Fruit fly (Drosophila melanogaster) whole organism, embryonic: Measurements from ENCODE around the gene Ifrd1.

Experiments
- Ada2b ChIP-seq: fragments of 200-800 bp; sonication (Bioruptor generic); IDR thresholded peaks from 2 replicates; pipeline ENCODE4 v1.3.6; 2022; ENCODE audit warnings: missing biosample characterization, missing genetic modification characterization
- Bgb ChIP-seq: fragments of 200-800 bp; sonication (Bioruptor generic); IDR thresholded peaks from 2 replicates; pipeline ENCODE4 v1.3.6; 2022; ENCODE audit warnings: missing biosample characterization, missing genetic modification characterization; ENCODE audit not compliant: partially characterized antibody
- CG1024 ChIP-seq: fragments of 200-800 bp; sonication (Bioruptor generic); IDR thresholded peaks from 2 replicates; pipeline ENCODE4 v1.3.6; 2022; ENCODE audit warnings: missing biosample characterization, missing genetic modification characterization
- CG15073 ChIP-seq: fragments of 200-800 bp; sonication (Bioruptor generic); optimal IDR thresholded peaks from 2 replicates; lab custom pipeline; 2016; ENCODE audit warnings: missing biosample characterization, missing genetic modification characterization
- CG17912 ChIP-seq: fragments of 200-800 bp; sonication (Bioruptor generic); optimal IDR thresholded peaks from 2 replicates; lab custom pipeline; 2018; ENCODE audit warnings: missing biosample characterization, mild to moderate bottlenecking, missing genetic modification characterization
- CG18262 ChIP-seq: fragments of 200-800 bp; optimal IDR thresholded peaks from 3 replicates; lab custom pipeline; 2019; ENCODE audit warnings: missing biosample characterization, mild to moderate bottlenecking, missing genetic modification characterization, moderate library complexity
- CG18599 ChIP-seq: fragments of 200-800 bp; sonication (Bioruptor generic); optimal IDR thresholded peaks from 3 replicates; lab custom pipeline; 2017; ENCODE audit warnings: missing biosample characterization, missing genetic modification characterization, mild to moderate bottlenecking, moderate library complexity, missing genetic modification reagents
- CG34422 ChIP-seq: fragments of 200-800 bp; sonication (Bioruptor generic); IDR thresholded peaks from 3 replicates; pipeline ENCODE4 v1.3.6; 2022; ENCODE audit warnings: missing biosample characterization, missing genetic modification characterization
- CG3838 ChIP-seq: fragments of 200-800 bp; sonication (Bioruptor generic); optimal IDR thresholded peaks from 3 replicates; lab custom pipeline; 2016; ENCODE audit warnings: missing biosample characterization, missing genetic modification characterization
- CG5953 ChIP-seq: fragments of 200-800 bp; sonication (Bioruptor generic); IDR thresholded peaks from 2 replicates; pipeline ENCODE4 v1.3.6; 2022; ENCODE audit warnings: missing biosample characterization, missing genetic modification characterization
- CG7786 ChIP-seq: fragments of 200-800 bp; sonication (Bioruptor generic); optimal IDR thresholded peaks from 2 replicates; lab custom pipeline; 2016; ENCODE audit warnings: missing biosample characterization, missing genetic modification characterization
- CG7839 ChIP-seq: fragments of 200-800 bp; sonication (Bioruptor generic); optimal IDR thresholded peaks from 3 replicates; lab custom pipeline; 2018; ENCODE audit warnings: missing biosample characterization, mild to moderate bottlenecking, missing genetic modification characterization, moderate library complexity
- CrebB ChIP-seq: fragments of 200-800 bp; sonication (Bioruptor generic); optimal IDR thresholded peaks from 3 replicates; lab custom pipeline; 2018; ENCODE audit warnings: missing biosample characterization, mild to moderate bottlenecking, missing genetic modification characterization
- Deaf1 ChIP-seq: fragments of 200-800 bp; optimal IDR thresholded peaks from 3 replicates; lab custom pipeline; 2019; ENCODE audit warnings: missing biosample characterization, mild to moderate bottlenecking, missing genetic modification characterization, moderate library complexity
- Dref ChIP-seq: fragments of 200-800 bp; sonication (Bioruptor generic); IDR thresholded peaks from 2 replicates; pipeline ENCODE4 v1.3.6; 2022; ENCODE audit warnings: missing biosample characterization, missing genetic modification characterization
- E2f2 ChIP-seq: fragments of 200-800 bp; sonication (Bioruptor generic); IDR thresholded peaks from 2 replicates; pipeline ENCODE4 v1.3.6; 2022; ENCODE audit warnings: missing biosample characterization, missing genetic modification characterization
- ERR ChIP-seq: fragments of 200-800 bp; sonication (Bioruptor generic); optimal IDR thresholded peaks from 2 replicates; lab custom pipeline; 2016; ENCODE audit warnings: missing biosample characterization, missing genetic modification characterization
- Eip74EF ChIP-seq, 2 experiments: fragments of 200-800 bp in 1 of 2; fragments of >200 bp in 1 of 2; sonication (Bioruptor generic) in 1 of 2; optimal IDR thresholded peaks; 2 replicates each; lab custom pipeline; 2017 to 2019; ENCODE audit warnings: missing biosample characterization in 2 of 2, missing genetic modification characterization in 2 of 2, mild to moderate bottlenecking in 1 of 2, moderate library complexity in 1 of 2
- Fer3 ChIP-seq: fragments of 200-800 bp; sonication (Bioruptor generic); optimal IDR thresholded peaks from 2 replicates; lab custom pipeline; 2018; ENCODE audit warnings: missing biosample characterization, mild to moderate bottlenecking, missing genetic modification characterization, moderate library complexity
- HHEX ChIP-seq: fragments of 200-800 bp; sonication (Bioruptor generic); optimal IDR thresholded peaks from 3 replicates; lab custom pipeline; 2017; ENCODE audit warnings: missing biosample characterization, mild to moderate bottlenecking, missing genetic modification characterization, missing genetic modification reagents
- HmgZ ChIP-seq: fragments of 200-800 bp; sonication (Bioruptor generic); optimal IDR thresholded peaks from 2 replicates; lab custom pipeline; 2018; ENCODE audit warnings: missing biosample characterization, mild to moderate bottlenecking, missing genetic modification characterization
- MTF-1 ChIP-seq: fragments of 200-800 bp; sonication (Bioruptor generic); optimal IDR thresholded peaks from 2 replicates; lab custom pipeline; 2018; ENCODE audit warnings: missing biosample characterization, mild to moderate bottlenecking, missing genetic modification characterization, borderline replicate concordance
- Med ChIP-seq: fragments of 200-800 bp; sonication (Bioruptor generic); peaks from one replicate; lab custom pipeline; 2016; ENCODE audit warnings: missing biosample characterization, missing genetic modification characterization, mild to moderate bottlenecking, inconsistent platforms, moderate library complexity
- NfI ChIP-seq: fragments of 200-800 bp; sonication (Bioruptor generic); optimal IDR thresholded peaks from 3 replicates; lab custom pipeline; 2018; ENCODE audit warnings: missing biosample characterization, mild to moderate bottlenecking, missing genetic modification characterization, moderate library complexity
- PHDP ChIP-seq: fragments of 200-800 bp; sonication (Bioruptor generic); optimal IDR thresholded peaks from 3 replicates; lab custom pipeline; 2018; ENCODE audit warnings: missing biosample characterization, mild to moderate bottlenecking, missing genetic modification characterization, moderate library complexity
- Stat92E ChIP-seq, 3 experiments: fragments of >200 bp in 2 of 3; fragments of 200-800 bp in 1 of 3; sonication (Bioruptor generic) in 1 of 3; optimal IDR thresholded peaks; 2 replicates each; lab custom pipeline; 2017 to 2019; ENCODE audit warnings: missing biosample characterization in 3 of 3, missing genetic modification characterization in 3 of 3, mild to moderate bottlenecking in 1 of 3, moderate library complexity in 1 of 3
- Vsx1 ChIP-seq: fragments of 200-800 bp; sonication (Bioruptor generic); optimal IDR thresholded peaks from 2 replicates; lab custom pipeline; 2017; ENCODE audit warnings: missing biosample characterization, mild to moderate bottlenecking, missing genetic modification characterization, missing genetic modification reagents
- ac ChIP-seq: fragments of 200-800 bp; sonication (Bioruptor generic); optimal IDR thresholded peaks from 3 replicates; lab custom pipeline; 2017; ENCODE audit warnings: missing biosample characterization, mild to moderate bottlenecking, missing genetic modification characterization
- ash1 ChIP-seq: fragments of 200-800 bp; sonication (Bioruptor generic); optimal IDR thresholded peaks from 2 replicates; lab custom pipeline; 2018; ENCODE audit warnings: missing biosample characterization, mild to moderate bottlenecking, missing genetic modification characterization
- bcd ChIP-seq: fragments of 200-800 bp; sonication (Bioruptor generic); optimal IDR thresholded peaks from 2 replicates; lab custom pipeline; 2017; ENCODE audit warnings: missing biosample characterization, mild to moderate bottlenecking, missing genetic modification characterization
- bigmax ChIP-seq: fragments of 200-800 bp; sonication (Bioruptor generic); optimal IDR thresholded peaks from 2 replicates; lab custom pipeline; 2018; ENCODE audit warnings: missing biosample characterization, mild to moderate bottlenecking, missing genetic modification characterization
- cato ChIP-seq: fragments of 200-800 bp; sonication (Bioruptor generic); optimal IDR thresholded peaks from 2 replicates; lab custom pipeline; 2016; ENCODE audit warnings: missing biosample characterization, missing genetic modification characterization, borderline replicate concordance
- chinmo ChIP-seq: fragments of 200-800 bp; sonication (Bioruptor generic); IDR thresholded peaks from 4 replicates; pipeline ENCODE4 v1.3.6; 2022; ENCODE audit warnings: missing biosample characterization, missing genetic modification characterization; ENCODE audit not compliant: partially characterized antibody
- dan ChIP-seq: fragments of 200-800 bp; sonication (Bioruptor generic); IDR thresholded peaks from 2 replicates; pipeline ENCODE4 v1.3.6; 2022; ENCODE audit warnings: missing biosample characterization, missing genetic modification characterization
- dm ChIP-seq: fragments of 200-800 bp; sonication (Bioruptor generic); optimal IDR thresholded peaks from 3 replicates; lab custom pipeline; 2016; ENCODE audit warnings: missing biosample characterization, missing genetic modification characterization
- exex ChIP-seq: fragments of 200-800 bp; sonication (Bioruptor generic); optimal IDR thresholded peaks from 4 replicates; lab custom pipeline; 2018; ENCODE audit warnings: missing biosample characterization, mild to moderate bottlenecking, missing genetic modification characterization, moderate library complexity
- her ChIP-seq: fragments of 200-800 bp; sonication (Bioruptor generic); optimal IDR thresholded peaks from 2 replicates; lab custom pipeline; 2016; ENCODE audit warnings: missing biosample characterization, missing genetic modification characterization
- mirr ChIP-seq: fragments of 200-800 bp; sonication (Bioruptor generic); optimal IDR thresholded peaks from 3 replicates; lab custom pipeline; 2018; ENCODE audit warnings: missing biosample characterization, mild to moderate bottlenecking, missing genetic modification characterization
- nerfin-1 ChIP-seq: fragments of 200-800 bp; sonication (Bioruptor generic); optimal IDR thresholded peaks from 3 replicates; lab custom pipeline; 2019; ENCODE audit warnings: missing biosample characterization, mild to moderate bottlenecking, missing genetic modification characterization, moderate library complexity
- onecut ChIP-seq: fragments of 200-800 bp; sonication (Bioruptor generic); IDR thresholded peaks from 2 replicates; pipeline ENCODE4 v1.3.6; 2022; ENCODE audit warnings: missing biosample characterization, missing genetic modification characterization
- org-1 ChIP-seq: fragments of 200-800 bp; sonication (Bioruptor generic); optimal IDR thresholded peaks from 2 replicates; lab custom pipeline; 2017; ENCODE audit warnings: missing biosample characterization, missing genetic modification characterization
- phol ChIP-seq: fragments of 200-800 bp; sonication (Bioruptor generic); optimal IDR thresholded peaks from 3 replicates; lab custom pipeline; 2018; ENCODE audit warnings: missing biosample characterization, mild to moderate bottlenecking, missing genetic modification characterization, moderate library complexity
- pzg ChIP-seq: fragments of 200-800 bp; sonication (Bioruptor generic); optimal IDR thresholded peaks from 3 replicates; lab custom pipeline; 2018; ENCODE audit warnings: missing biosample characterization, mild to moderate bottlenecking, missing genetic modification characterization, moderate library complexity
- sna ChIP-seq: fragments of 200-800 bp; sonication (Bioruptor generic); IDR thresholded peaks from 2 replicates; pipeline ENCODE4 v1.3.6; 2022; ENCODE audit warnings: missing biosample characterization, missing genetic modification characterization; ENCODE audit not compliant: partially characterized antibody
- sr ChIP-seq: fragments of 200-800 bp; sonication (Bioruptor generic); IDR thresholded peaks from 3 replicates; pipeline ENCODE4 v1.3.6; 2022; ENCODE audit warnings: missing biosample characterization, missing genetic modification characterization
- tna ChIP-seq: fragments of 200-800 bp; sonication (Bioruptor generic); IDR thresholded peaks from 2 replicates; pipeline ENCODE4 v1.3.6; 2022; ENCODE audit warnings: missing biosample characterization, missing genetic modification characterization; ENCODE audit not compliant: partially characterized antibody
- trh ChIP-seq: fragments of 200-800 bp; sonication (Bioruptor generic); optimal IDR thresholded peaks from 2 replicates; lab custom pipeline; 2016; ENCODE audit warnings: missing biosample characterization, missing genetic modification characterization
- tup ChIP-seq: fragments of 200-800 bp; sonication (Bioruptor generic); optimal IDR thresholded peaks from 2 replicates; lab custom pipeline; 2016; ENCODE audit warnings: missing biosample characterization, mild to moderate bottlenecking, missing genetic modification characterization, moderate library complexity
- vfl ChIP-seq: fragments of 200-800 bp; sonication (Bioruptor generic); optimal IDR thresholded peaks from 2 replicates; lab custom pipeline; 2016; ENCODE audit warnings: missing biosample characterization, missing genetic modification characterization

The Ifrd1 gene

dm6 chr2L:2830341-2830800 is 43.9 kb downstream of the Ifrd1 start (continued):
- TF ChIP-seq CG34422 (GFP tag; lab: Robert Waterston, UW): peak; percentile 69; the same call in 2 of the 3 replicates
- TF ChIP-seq Ada2b (GFP tag; lab: Robert Waterston, UW): peak; percentile 64
- peak in 1 of 3 experiments; percentile 68 for TF ChIP-seq Stat92E (GFP tag; optimal IDR thresholded peaks at IDR 0.05; lab: Kevin White, UChicago)
- TF ChIP-seq nerfin-1 (tag; lab: Kevin White, UChicago): peak; percentile 87
- no peak for TF ChIP-seq Dref
- TF ChIP-seq bigmax (GFP tag; lab: Kevin White, UChicago): no peak
- TF ChIP-seq Deaf1 (tag; lab: Kevin White, UChicago): peak; percentile 54
- peak; percentile 73 for TF ChIP-seq trh (GFP tag; lab: Kevin White, UChicago)
- TF ChIP-seq ac: peak; percentile 59
- no peak for TF ChIP-seq sr (GFP tag; lab: Robert Waterston, UW)
- TF ChIP-seq mirr (GFP tag; lab: Kevin White, UChicago): no peak
- no peak for TF ChIP-seq CG15073
- no peak for TF ChIP-seq pzg
- TF ChIP-seq CG17912 (GFP tag; lab: Kevin White, UChicago): no peak
- no peak for TF ChIP-seq Bgb (GFP tag; lab: Robert Waterston, UW)
- no peak for TF ChIP-seq tna
- peak; percentile 94 for TF ChIP-seq phol (tag; lab: Kevin White, UChicago)
- TF ChIP-seq tup (GFP tag; lab: Kevin White, UChicago): peak; percentile 62
- TF ChIP-seq CG5953 (GFP tag; lab: Robert Waterston, UW): no peak
- TF ChIP-seq onecut (GFP tag; lab: Robert Waterston, UW): peak; percentile 73
- peak; percentile 85 for TF ChIP-seq HHEX (GFP tag; lab: Kevin White, UChicago)
- TF ChIP-seq ash1 (GFP tag; lab: Kevin White, UChicago): no peak
- peak; percentile 60 for TF ChIP-seq CG3838 (GFP tag; lab: Kevin White, UChicago)
- TF ChIP-seq E2f2 (GFP tag; lab: Robert Waterston, UW): peak; percentile 55
- TF ChIP-seq MTF-1 (GFP tag; lab: Kevin White, UChicago): no peak
- peak; percentile 67 for TF ChIP-seq Med (GFP tag; lab: Kevin White, UChicago)
- TF ChIP-seq org-1 (GFP tag; lab: Kevin White, UChicago): peak; percentile 80
- TF ChIP-seq ERR (GFP tag; lab: Kevin White, UChicago): no peak
- no peak for TF ChIP-seq chinmo (GFP tag; lab: Robert Waterston, UW)
- TF ChIP-seq CG18262 (tag; lab: Kevin White, UChicago): peak; percentile 98
- peak; percentile 51 for TF ChIP-seq HmgZ (tag; lab: Kevin White, UChicago)
- TF ChIP-seq cato (GFP tag; lab: Kevin White, UChicago): peak; percentile 55
- peak; percentile 31 for TF ChIP-seq CG7786 (GFP tag; lab: Kevin White, UChicago)
- TF ChIP-seq dan (GFP tag; lab: Robert Waterston, UW): no peak
- peak; percentile 94 for TF ChIP-seq CG7839
- TF ChIP-seq sna (GFP tag; lab: Robert Waterston, UW): no peak
- TF ChIP-seq CrebB (tag; lab: Kevin White, UChicago): peak; percentile 61
- peak; percentile 74 for TF ChIP-seq Fer3
- no peak for TF ChIP-seq CG1024 (GFP tag; lab: Robert Waterston, UW)
- peak; percentile 59 for TF ChIP-seq vfl
- peak; percentile 85 for TF ChIP-seq PHDP (tag; lab: Kevin White, UChicago)
- peak; percentile 82 for TF ChIP-seq NfI (GFP tag; lab: Kevin White, UChicago)
- TF ChIP-seq dm (GFP tag; lab: Kevin White, UChicago): no peak
- no peak for TF ChIP-seq her (GFP tag; lab: Kevin White, UChicago)
- TF ChIP-seq Vsx1 (GFP tag; lab: Kevin White, UChicago): peak; percentile 77
- TF ChIP-seq exex (tag; lab: Kevin White, UChicago): peak; percentile 50
- TF ChIP-seq bcd: peak; percentile 90
- peak; percentile 89 for TF ChIP-seq CG18599 (GFP tag; lab: Kevin White, UChicago)
- peak in 1 of 2 experiments; percentile 93 for TF ChIP-seq Eip74EF (GFP tag; optimal IDR thresholded peaks at IDR 0.05; lab: Kevin White, UChicago)
